Fruit fly (Drosophila melanogaster): Measurements from ENCODE around the gene rdgC.

The rdgC gene

DNA sequence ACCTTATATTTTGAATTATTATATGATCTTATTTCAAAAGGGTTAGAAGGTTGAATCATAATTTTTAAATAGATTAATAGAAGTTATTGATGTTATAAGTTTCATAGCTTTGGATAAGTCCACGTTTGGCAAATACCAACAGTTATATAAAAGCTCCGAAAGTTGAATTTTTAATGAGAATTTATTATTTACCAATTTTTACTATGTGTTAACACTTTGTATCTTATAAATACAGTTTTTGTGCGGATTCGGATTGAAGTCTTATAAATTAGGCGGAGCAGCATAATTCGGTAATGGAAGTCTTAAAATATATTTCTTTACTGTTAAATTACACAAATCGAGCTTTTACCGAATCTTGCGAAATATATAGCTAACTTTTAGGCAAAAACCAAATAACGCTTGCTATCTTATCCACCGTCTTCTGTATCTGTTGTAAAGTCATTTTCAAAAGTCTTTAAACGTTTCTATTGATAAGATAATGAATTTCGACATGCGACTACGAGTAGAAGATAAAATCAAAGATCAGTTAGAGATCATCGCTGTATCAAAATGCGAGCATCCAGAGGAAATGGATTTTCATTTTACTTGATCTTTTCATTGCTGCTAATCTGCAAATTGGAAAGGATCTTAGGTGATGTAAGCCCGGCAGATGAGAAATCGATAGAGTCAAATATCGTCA lies 48.2 kb upstream of the rdgC start, which contains the start of gene CG42833 (continued):
- TF ChIP-seq CG10209 (GFP tag; optimal IDR thresholded peaks at IDR 0.05) (no peak), kni (GFP tag; optimal IDR thresholded peaks at IDR 0.05) (no peak), nom (GFP tag; optimal IDR thresholded peaks at IDR 0.05) (no peak), Jarid2 (GFP tag; optimal IDR thresholded peaks at IDR 0.05) (no peak), Sry-β (GFP tag; optimal IDR thresholded peaks at IDR 0.05) (no peak), pnt (GFP tag; optimal IDR thresholded peaks at IDR 0.05) (no peak), CG13287 (GFP tag; IDR thresholded peaks at IDR 0.05; ENCODE audit: partially characterized antibody) (no peak; the same call in 1 of the 2 replicates), ara (GFP tag; IDR thresholded peaks at IDR 0.05) (no peak), zen2 (GFP tag; IDR thresholded peaks at IDR 0.05; ENCODE audit: partially characterized antibody) (no peak), Sox102F (GFP tag; optimal IDR thresholded peaks at IDR 0.05) (no peak), Pdp1 (GFP tag; optimal IDR thresholded peaks at IDR 0.05) (peak in 1 of 2 experiments; percentile 33), sens (GFP tag) (peak; percentile 24), CG34376 (GFP tag; optimal IDR thresholded peaks at IDR 0.05) (peak; percentile 25), HLH3B (GFP tag; IDR thresholded peaks at IDR 0.05) (no peak), CG15479 (GFP tag; optimal IDR thresholded peaks at IDR 0.05) (no peak), CG7786 (GFP tag; optimal IDR thresholded peaks at IDR 0.05) (no peak), tx (GFP tag; optimal IDR thresholded peaks at IDR 0.05) (no peak), CG13624 (GFP tag; optimal IDR thresholded peaks at IDR 0.05) (no peak), jigr1 (GFP tag; IDR thresholded peaks at IDR 0.05) (no peak), Bgb (GFP tag; IDR thresholded peaks at IDR 0.05; ENCODE audit: partially characterized antibody) (0 out of 2 replicates have a peak, but pooled peaks have one; percentile 5), CG31365 (tag; optimal IDR thresholded peaks at IDR 0.05) (no peak), bcd (GFP tag; optimal IDR thresholded peaks at IDR 0.05) (no peak), CG7963 (GFP tag; IDR thresholded peaks at IDR 0.05; ENCODE audit: partially characterized antibody) (no peak), exex (tag; optimal IDR thresholded peaks at IDR 0.05) (peak; percentile 83), CG9876 (GFP tag; optimal IDR thresholded peaks at IDR 0.05) (no peak), CG10321 (GFP tag; IDR thresholded peaks at IDR 0.05) (no peak), pita (GFP tag; optimal IDR thresholded peaks at IDR 0.05) (no peak), ftz-f1 (GFP tag; optimal IDR thresholded peaks at IDR 0.05) (no peak), HLH54F (GFP tag; optimal IDR thresholded peaks at IDR 0.05) (no peak), Chrac-16 (GFP tag; optimal IDR thresholded peaks at IDR 0.05) (no peak), CG4730 (GFP tag; IDR thresholded peaks at IDR 0.05) (no peak), amos (GFP tag; IDR thresholded peaks at IDR 0.05; ENCODE audit: partially characterized antibody) (no peak), CG32532 (GFP tag; IDR thresholded peaks at IDR 0.05) (no peak), ash1 (GFP tag; optimal IDR thresholded peaks at IDR 0.05) (no peak), Neu2 (GFP tag; optimal IDR thresholded peaks at IDR 0.05; ENCODE audit: borderline replicate concordance) (no peak), mld (GFP tag; IDR thresholded peaks at IDR 0.05; ENCODE audit: partially characterized antibody) (no peak), ci (GFP tag; IDR thresholded peaks at IDR 0.05) (no peak), sr (GFP tag; IDR thresholded peaks at IDR 0.05) (no peak), CG3847 (GFP tag; IDR thresholded peaks at IDR 0.05) (no peak), CG6654 (GFP tag; optimal IDR thresholded peaks at IDR 0.05) (no peak), mirr (GFP tag; optimal IDR thresholded peaks at IDR 0.05) (peak; percentile 92), C15 (GFP tag; IDR thresholded peaks at IDR 0.05) (no peak), CG15514 (GFP tag; optimal IDR thresholded peaks at IDR 0.05) (no peak), CG12219 (GFP tag; optimal IDR thresholded peaks at IDR 0.05) (no peak), Dll (GFP tag; IDR thresholded peaks at IDR 0.05; ENCODE audit: partially characterized antibody) (no peak), kah (GFP tag; optimal IDR thresholded peaks at IDR 0.05) (no peak), NC2α (GFP tag; optimal IDR thresholded peaks at IDR 0.05) (no peak), grn (GFP tag; optimal IDR thresholded peaks at IDR 0.05) (peak; percentile 88), CG15011 (GFP tag; optimal IDR thresholded peaks at IDR 0.05) (no peak)

Data from whole organism, embryonic.